Fruit fly (Drosophila melanogaster) Kc167 (cell line): ENCODE data around the gene Trf5.

Experiments used
- Myc ChIP-seq: fragments of >200 bp; optimal IDR thresholded peaks from 2 replicates; lab custom pipeline; 2017; ENCODE audit warnings: missing external identifiers
- Sin3A ChIP-seq: fragments of >200 bp; optimal IDR thresholded peaks from 2 replicates; lab custom pipeline; 2018; ENCODE audit warnings: missing external identifiers
- h ChIP-seq: fragments of >200 bp; optimal IDR thresholded peaks from 3 replicates; lab custom pipeline; 2018; ENCODE audit warnings: missing external identifiers
- insv ChIP-seq: fragments of >200 bp; optimal IDR thresholded peaks from 3 replicates; lab custom pipeline; 2018; ENCODE audit warnings: missing external identifiers
- psq ChIP-seq: fragments of >200 bp; optimal IDR thresholded peaks from 2 replicates; lab custom pipeline; 2017; ENCODE audit warnings: missing external identifiers
- ttk ChIP-seq: sonication (Bioruptor generic); optimal IDR thresholded peaks from 2 replicates; lab custom pipeline; 2017; ENCODE audit warnings: missing external identifiers

Trf5 gene

dm6 chr2L:2696337-2696736 lies at the start of gene Trf5:
Gene Trf5 (minus strand): TSS chr2L:2696437.
- TF ChIP-seq h (lab: Kevin White, UChicago) (no peak), insv (no peak), Myc (lab: Kevin White, UChicago) (no peak), Sin3A (lab: Kevin White, UChicago) (no peak), psq (lab: Kevin White, UChicago) (no peak), ttk (lab: Kevin White, UChicago) (no peak)

- TF ChIP-seq insv (no peak), psq (lab: Kevin White, UChicago) (no peak), ttk (lab: Kevin White, UChicago) (no peak), Sin3A (lab: Kevin White, UChicago) (no peak), h (lab: Kevin White, UChicago) (no peak), Myc (lab: Kevin White, UChicago) (no peak)
Measured at dm6 chr2L:2744852-2745251, 48.6 kb upstream of the Trf5 start, which contains the start of the genes CG9961 and Cwc25. Gene CG9961 (minus strand): TSS chr2L:2744934. Gene Cwc25 (plus strand): TSS chr2L:2745098.

- no peak for TF ChIP-seq Myc (lab: Kevin White, UChicago)
- TF ChIP-seq psq (lab: Kevin White, UChicago): no peak
- TF ChIP-seq ttk (lab: Kevin White, UChicago): no peak
Measured at dm6 chr2L:2739820-2740230, 43.6 kb upstream of the Trf5 start, which contains the start of gene Hrs. Gene Hrs (plus strand): TSS chr2L:2739986.

- TF ChIP-seq h (lab: Kevin White, UChicago): no peak
- TF ChIP-seq insv: no peak
- TF ChIP-seq Myc (lab: Kevin White, UChicago): no peak
- no peak for TF ChIP-seq psq (lab: Kevin White, UChicago)
- TF ChIP-seq Sin3A (lab: Kevin White, UChicago): no peak
- TF ChIP-seq ttk (lab: Kevin White, UChicago): no peak
Measured at dm6 chr2L:2737561-2737960, 41.3 kb upstream of the Trf5 start.

dm6 chr2L:2735539-2735938 lies 39.3 kb upstream of the Trf5 start:
- TF ChIP-seq ttk (lab: Kevin White, UChicago): no peak

dm6 chr2L:2734946-2735345 lies 38.7 kb upstream of the Trf5 start:
- TF ChIP-seq Sin3A (lab: Kevin White, UChicago) (no peak), ttk (lab: Kevin White, UChicago) (no peak), insv (no peak), psq (lab: Kevin White, UChicago) (no peak), h (lab: Kevin White, UChicago) (no peak), Myc (lab: Kevin White, UChicago) (no peak)

dm6 chr2L:2734215-2734614 lies 38.0 kb upstream of the Trf5 start:
- no peak for TF ChIP-seq h (lab: Kevin White, UChicago)
- no peak for TF ChIP-seq psq (lab: Kevin White, UChicago)
- no peak for TF ChIP-seq Sin3A (lab: Kevin White, UChicago)
- no peak for TF ChIP-seq ttk (lab: Kevin White, UChicago)
- no peak for TF ChIP-seq Myc (lab: Kevin White, UChicago)

dm6 chr2L:2732139-2732830 lies 36.0 kb upstream of the Trf5 start:
- TF ChIP-seq Sin3A (lab: Kevin White, UChicago) (no peak), ttk (lab: Kevin White, UChicago) (no peak), Myc (lab: Kevin White, UChicago) (no peak), psq (lab: Kevin White, UChicago) (no peak), insv (no peak), h (lab: Kevin White, UChicago) (no peak)

- TF ChIP-seq psq (lab: Kevin White, UChicago) (no peak), insv (no peak), h (lab: Kevin White, UChicago) (no peak)
Measured at dm6 chr2L:2731370-2732138, 35.3 kb upstream of the Trf5 start.

- TF ChIP-seq Myc (lab: Kevin White, UChicago) (no peak), ttk (lab: Kevin White, UChicago) (no peak), psq (lab: Kevin White, UChicago) (no peak), h (lab: Kevin White, UChicago) (no peak)
Measured at dm6 chr2L:2730756-2731155, 34.5 kb upstream of the Trf5 start.

- no peak for TF ChIP-seq Sin3A (lab: Kevin White, UChicago)
- TF ChIP-seq Myc (lab: Kevin White, UChicago): no peak
- no peak for TF ChIP-seq psq (lab: Kevin White, UChicago)
- no peak for TF ChIP-seq insv
- TF ChIP-seq ttk (lab: Kevin White, UChicago): no peak
- no peak for TF ChIP-seq h (lab: Kevin White, UChicago)
Measured at dm6 chr2L:2729882-2730281, 33.6 kb upstream of the Trf5 start.

dm6 chr2L:2728577-2728976 lies 32.3 kb upstream of the Trf5 start:
- no peak for TF ChIP-seq Sin3A (lab: Kevin White, UChicago)
- no peak for TF ChIP-seq psq (lab: Kevin White, UChicago)
- TF ChIP-seq insv: no peak
- no peak for TF ChIP-seq h (lab: Kevin White, UChicago)
- no peak for TF ChIP-seq ttk (lab: Kevin White, UChicago)
- TF ChIP-seq Myc (lab: Kevin White, UChicago): no peak
